Worm (Caenorhabditis elegans): Measurements from ENCODE around the gene srd-11.

srd-11 gene

ce11 chrV:13653713-13654393 is 34.2 kb upstream of the srd-11 start, which contains the start of gene lpin-1:
TSS of gene lpin-1 (minus strand) at chrV:13654129.
- TF ChIP-seq lin-32 (GFP tag; optimal IDR thresholded peaks at IDR 0.05) = no peak
- no peak for TF ChIP-seq lin-13 (tag; optimal IDR thresholded peaks at IDR 0.05)
- TF ChIP-seq blmp-1 (tag; optimal IDR thresholded peaks at IDR 0.05) = no peak
- no peak for TF ChIP-seq sptf-1 (tag; optimal IDR thresholded peaks at IDR 0.05)
- TF ChIP-seq ham-2 (GFP tag; optimal IDR thresholded peaks at IDR 0.05) = no peak
- no peak for TF ChIP-seq flh-1 (GFP tag; optimal IDR thresholded peaks at IDR 0.05)
- TF ChIP-seq bed-3 (GFP tag; optimal IDR thresholded peaks at IDR 0.05) = no peak
- no peak for TF ChIP-seq nhr-28 (tag; optimal IDR thresholded peaks at IDR 0.05)
- TF ChIP-seq ceh-39 (tag; optimal IDR thresholded peaks at IDR 0.05) = no peak
- no peak for TF ChIP-seq mab-5 (tag; optimal IDR thresholded peaks at IDR 0.05)
- no peak for TF ChIP-seq mls-2 (tag; optimal IDR thresholded peaks at IDR 0.05)
- no peak for TF ChIP-seq unc-120 (tag; optimal IDR thresholded peaks at IDR 0.05; ENCODE audit: poor library complexity, severe bottlenecking)
- no peak for TF ChIP-seq ceh-43 (GFP tag; optimal IDR thresholded peaks at IDR 0.05)
- no peak for TF ChIP-seq sem-2 (GFP tag; optimal IDR thresholded peaks at IDR 0.05)
- TF ChIP-seq zip-8 (tag; optimal IDR thresholded peaks at IDR 0.05) = no peak
- no peak for TF ChIP-seq M03D4.4 (tag; optimal IDR thresholded peaks at IDR 0.05)
- no peak for TF ChIP-seq pha-4 (tag; optimal IDR thresholded peaks at IDR 0.05)

- TF ChIP-seq cnd-1 (tag; optimal IDR thresholded peaks at IDR 0.05) = no peak
- no peak for TF ChIP-seq lsy-2 (tag; optimal IDR thresholded peaks at IDR 0.05)
- no peak for TF ChIP-seq drap-1 (GFP tag; optimal IDR thresholded peaks at IDR 0.05)
- TF ChIP-seq ham-2 (GFP tag; optimal IDR thresholded peaks at IDR 0.05) = no peak
- no peak for TF ChIP-seq ceh-43 (GFP tag; optimal IDR thresholded peaks at IDR 0.05)
- TF ChIP-seq lin-13 (tag; optimal IDR thresholded peaks at IDR 0.05) = no peak
- TF ChIP-seq ceh-39 (tag; optimal IDR thresholded peaks at IDR 0.05) = no peak
- TF ChIP-seq snpc-4 (tag; optimal IDR thresholded peaks at IDR 0.05) = no peak
- no peak for TF ChIP-seq mab-5 (tag; optimal IDR thresholded peaks at IDR 0.05)
- no peak for TF ChIP-seq nhr-28 (tag; optimal IDR thresholded peaks at IDR 0.05)
- TF ChIP-seq sptf-1 (tag; optimal IDR thresholded peaks at IDR 0.05) = no peak
- no peak for TF ChIP-seq elt-1 (tag; optimal IDR thresholded peaks at IDR 0.05; ENCODE audit: borderline replicate concordance, insufficient read depth)
- TF ChIP-seq sem-2 (GFP tag; optimal IDR thresholded peaks at IDR 0.05) = no peak
These were observed 32.7 kb upstream of the srd-11 start for ce11 chrV:13652322-13652721.

ce11 chrV:13650800-13651199 is 31.1 kb upstream of the srd-11 start:
- TF ChIP-seq lin-32 (GFP tag; optimal IDR thresholded peaks at IDR 0.05) (no peak), flh-1 (GFP tag; optimal IDR thresholded peaks at IDR 0.05) (no peak), elt-3 (tag; optimal IDR thresholded peaks at IDR 0.05) (no peak), hlh-1 (tag; optimal IDR thresholded peaks at IDR 0.05) (no peak), mls-2 (tag; optimal IDR thresholded peaks at IDR 0.05) (no peak), ceh-83 (GFP tag; optimal IDR thresholded peaks at IDR 0.05) (no peak), nhr-2 (tag; optimal IDR thresholded peaks at IDR 0.05) (no peak), nhr-28 (tag; optimal IDR thresholded peaks at IDR 0.05) (no peak), tbx-8 (GFP tag; optimal IDR thresholded peaks at IDR 0.05) (no peak), nhr-12 (tag; optimal IDR thresholded peaks at IDR 0.05) (no peak), unc-62 (GFP tag; optimal IDR thresholded peaks at IDR 0.05) (no peak), ham-2 (GFP tag; optimal IDR thresholded peaks at IDR 0.05) (no peak), pha-4 (tag; optimal IDR thresholded peaks at IDR 0.05) (no peak), elt-1 (tag; optimal IDR thresholded peaks at IDR 0.05; ENCODE audit: borderline replicate concordance, insufficient read depth) (no peak), ceh-39 (tag; optimal IDR thresholded peaks at IDR 0.05) (no peak), mep-1 (tag; optimal IDR thresholded peaks at IDR 0.05) (no peak), snpc-4 (tag; optimal IDR thresholded peaks at IDR 0.05) (no peak)

ce11 chrV:13649730-13650349 is 30.2 kb upstream of the srd-11 start, which contains the start of gene H37A05.4:
TSS of gene H37A05.4 (minus strand) at chrV:13649780.
- TF ChIP-seq sptf-1 (tag; optimal IDR thresholded peaks at IDR 0.05) (peak; percentile 9), ceh-39 (tag; optimal IDR thresholded peaks at IDR 0.05) (peak; percentile 77), sem-2 (GFP tag; optimal IDR thresholded peaks at IDR 0.05) (peak; percentile 7), hlh-1 (tag; optimal IDR thresholded peaks at IDR 0.05) (no peak)
